Worm (Caenorhabditis elegans) whole organism, late embryonic: Measurements from ENCODE around the gene unc-26.
A peak's percentile ranks its signal among the peaks of the same experiment; 100 is the strongest.

ENCODE experiments used
- C38D4.7 ChIP-seq: fragments of 200-800 bp; sonication (Bioruptor generic); optimal IDR thresholded peaks from 2 replicates; lab custom pipeline; 2018; ENCODE audit warnings: mild to moderate bottlenecking, missing genetic modification characterization, moderate library complexity, missing compliant biosample characterization
- K09A11.1 ChIP-seq: sonication (generic microtip); optimal IDR thresholded peaks from 2 replicates; lab custom pipeline; 2017; ENCODE audit warnings: antibody characterized with exemption, mild to moderate bottlenecking, missing genetic modification characterization, missing compliant biosample characterization; ENCODE audit not compliant: insufficient read depth
- T23F11.4 ChIP-seq: fragments of 200-800 bp; sonication (Bioruptor generic); optimal IDR thresholded peaks from 2 replicates; lab custom pipeline; 2018; ENCODE audit warnings: mild to moderate bottlenecking, missing genetic modification characterization, missing compliant biosample characterization
- ama-1 ChIP-seq: fragments of 150-350 bp; optimal IDR thresholded peaks from 2 replicates; lab custom pipeline; 2014
- ceh-19 ChIP-seq: fragments of 200-800 bp; sonication (Bioruptor generic); optimal IDR thresholded peaks from 2 replicates; lab custom pipeline; 2018; ENCODE audit warnings: mild to moderate bottlenecking, missing genetic modification characterization, missing compliant biosample characterization
- ceh-2 ChIP-seq: sonication (generic microtip); optimal IDR thresholded peaks from 2 replicates; lab custom pipeline; 2016; ENCODE audit warnings: missing genotype, missing genetic modification characterization, missing compliant biosample characterization
- ceh-22 ChIP-seq: sonication (generic microtip); optimal IDR thresholded peaks from 2 replicates; lab custom pipeline; 2017; ENCODE audit warnings: missing biosample characterization, missing genetic modification characterization
- ceh-24 ChIP-seq: sonication (generic microtip); optimal IDR thresholded peaks from 2 replicates; lab custom pipeline; 2016; ENCODE audit warnings: mild to moderate bottlenecking, missing genetic modification characterization, missing compliant biosample characterization
- ceh-30 ChIP-seq: fragments of 150-350 bp; optimal IDR thresholded peaks from 2 replicates; lab custom pipeline; 2014; ENCODE audit warnings: missing biosample characterization, missing genetic modification characterization
- ceh-31 ChIP-seq: sonication (generic microtip); optimal IDR thresholded peaks from 2 replicates; lab custom pipeline; 2016; ENCODE audit warnings: missing genetic modification characterization, missing compliant biosample characterization
- ceh-34 ChIP-seq: sonication (generic microtip); optimal IDR thresholded peaks from 2 replicates; lab custom pipeline; 2016; ENCODE audit warnings: mild to moderate bottlenecking, missing genetic modification characterization, missing compliant biosample characterization
- ceh-48 ChIP-seq: sonication (generic microtip); optimal IDR thresholded peaks from 2 replicates; lab custom pipeline; 2016; ENCODE audit warnings: missing genetic modification characterization, inconsistent platforms, missing compliant biosample characterization
- ceh-6 ChIP-seq: fragments of 200-800 bp; sonication (Bioruptor generic); optimal IDR thresholded peaks from 2 replicates; lab custom pipeline; 2018; ENCODE audit warnings: mild to moderate bottlenecking, missing genetic modification characterization, missing compliant biosample characterization
- ceh-9 ChIP-seq: sonication (generic microtip); optimal IDR thresholded peaks from 2 replicates; lab custom pipeline; 2016; ENCODE audit warnings: mild to moderate bottlenecking, missing genetic modification characterization, inconsistent platforms, missing compliant biosample characterization
- che-1 ChIP-seq: sonication (generic microtip); optimal IDR thresholded peaks from 2 replicates; lab custom pipeline; 2016; ENCODE audit warnings: mild to moderate bottlenecking, missing genetic modification characterization, missing compliant biosample characterization
- dmd-4 ChIP-seq: sonication (generic microtip); optimal IDR thresholded peaks from 2 replicates; lab custom pipeline; 2016; ENCODE audit warnings: borderline replicate concordance, missing genetic modification characterization, missing compliant biosample characterization
- dve-1 ChIP-seq: sonication (generic microtip); optimal IDR thresholded peaks from 2 replicates; lab custom pipeline; 2017; ENCODE audit warnings: antibody characterized with exemption, mild to moderate bottlenecking, missing genetic modification characterization, missing compliant biosample characterization
- elt-2 ChIP-seq: sonication (generic microtip); optimal IDR thresholded peaks from 2 replicates; lab custom pipeline; 2016; ENCODE audit warnings: missing genetic modification reagents, missing genetic modification characterization, missing compliant biosample characterization
- eyg-1 ChIP-seq: sonication (generic microtip); optimal IDR thresholded peaks from 2 replicates; lab custom pipeline; 2016; ENCODE audit warnings: missing genotype, missing genetic modification characterization, missing compliant biosample characterization
- fax-1 ChIP-seq: sonication (generic microtip); optimal IDR thresholded peaks from 2 replicates; lab custom pipeline; 2016; ENCODE audit warnings: missing genotype, missing genetic modification characterization, missing compliant biosample characterization
- fkh-10 ChIP-seq: fragments of 150-350 bp; optimal IDR thresholded peaks from 2 replicates; lab custom pipeline; 2014; ENCODE audit warnings: missing biosample characterization, missing genetic modification reagents, missing genetic modification characterization
- gmeb-2 ChIP-seq: sonication (generic microtip); optimal IDR thresholded peaks from 2 replicates; lab custom pipeline; 2016; ENCODE audit warnings: missing genetic modification characterization, inconsistent platforms, missing compliant biosample characterization
- hlh-13 ChIP-seq: fragments of 200-800 bp; sonication (Bioruptor generic); optimal IDR thresholded peaks from 2 replicates; lab custom pipeline; 2018; ENCODE audit warnings: mild to moderate bottlenecking, missing genetic modification characterization, missing compliant biosample characterization
- lim-6 ChIP-seq: sonication (generic microtip); optimal IDR thresholded peaks from 2 replicates; lab custom pipeline; 2016; ENCODE audit warnings: missing genetic modification characterization, missing compliant biosample characterization
- madf-2 ChIP-seq: sonication (generic microtip); optimal IDR thresholded peaks from 2 replicates; lab custom pipeline; 2017; ENCODE audit warnings: missing genetic modification characterization, missing compliant biosample characterization
- nfya-1 ChIP-seq: sonication (generic microtip); optimal IDR thresholded peaks from 2 replicates; lab custom pipeline; 2017; ENCODE audit warnings: missing genetic modification characterization, mild to moderate bottlenecking, missing compliant biosample characterization, antibody characterized with exemption, moderate library complexity
- nhr-232 ChIP-seq: sonication (generic microtip); optimal IDR thresholded peaks from 2 replicates; lab custom pipeline; 2016; ENCODE audit warnings: missing genetic modification characterization, missing compliant biosample characterization
- npax-4 ChIP-seq: sonication (generic microtip); optimal IDR thresholded peaks from 2 replicates; lab custom pipeline; 2016; ENCODE audit warnings: missing genetic modification characterization, missing compliant biosample characterization
- odd-2 ChIP-seq: sonication (generic microtip); optimal IDR thresholded peaks from 2 replicates; lab custom pipeline; 2017; ENCODE audit warnings: antibody characterized with exemption, mild to moderate bottlenecking, missing genetic modification characterization, missing compliant biosample characterization
- pag-3 ChIP-seq: sonication (generic microtip); optimal IDR thresholded peaks from 2 replicates; lab custom pipeline; 2016; ENCODE audit warnings: missing compliant biosample characterization, missing genetic modification characterization, borderline replicate concordance
- pax-1 ChIP-seq: fragments of 150-350 bp; optimal IDR thresholded peaks from 2 replicates; lab custom pipeline; 2014; ENCODE audit warnings: missing biosample characterization, missing genetic modification characterization
- rnt-1 ChIP-seq: sonication (generic microtip); optimal IDR thresholded peaks from 2 replicates; lab custom pipeline; 2016; ENCODE audit warnings: missing genetic modification characterization, missing compliant biosample characterization
- sdc-2 ChIP-seq: sonication (generic microtip); optimal IDR thresholded peaks from 2 replicates; lab custom pipeline; 2016; ENCODE audit warnings: missing genotype, missing genetic modification characterization, missing compliant biosample characterization
- syd-9 ChIP-seq: sonication (generic microtip); optimal IDR thresholded peaks from 2 replicates; lab custom pipeline; 2016; ENCODE audit warnings: mild to moderate bottlenecking, missing genetic modification characterization, moderate library complexity, missing compliant biosample characterization
- tbx-2 ChIP-seq: sonication (generic microtip); optimal IDR thresholded peaks from 2 replicates; lab custom pipeline; 2016; ENCODE audit warnings: missing genetic modification characterization, missing compliant biosample characterization
- unc-3 ChIP-seq, 2 experiments: fragments of 200-800 bp in 1 of 2; sonication (Bioruptor generic) in 1 of 2; sonication (generic microtip) in 1 of 2; conservative IDR thresholded peaks in 1 of 2; optimal IDR thresholded peaks in 1 of 2; 2 replicates each; pipeline versions ENCODE4 v1.3.6 to Lab custom; 2016 to 2022; ENCODE audit warnings: missing compliant biosample characterization in 2 of 2, missing genetic modification characterization in 2 of 2, missing genetic modification reagents in 1 of 2
- unc-42 ChIP-seq: sonication (generic microtip); optimal IDR thresholded peaks from 2 replicates; lab custom pipeline; 2016; ENCODE audit warnings: missing genotype, missing genetic modification characterization, missing compliant biosample characterization
- unc-55 ChIP-seq: sonication (generic microtip); optimal IDR thresholded peaks from 2 replicates; lab custom pipeline; 2017; ENCODE audit warnings: missing biosample characterization, missing genetic modification reagents, missing genetic modification characterization
- unc-86 ChIP-seq: sonication (generic microtip); optimal IDR thresholded peaks from 2 replicates; lab custom pipeline; 2016; ENCODE audit warnings: missing genetic modification characterization, missing compliant biosample characterization

unc-26 gene

DNA sequence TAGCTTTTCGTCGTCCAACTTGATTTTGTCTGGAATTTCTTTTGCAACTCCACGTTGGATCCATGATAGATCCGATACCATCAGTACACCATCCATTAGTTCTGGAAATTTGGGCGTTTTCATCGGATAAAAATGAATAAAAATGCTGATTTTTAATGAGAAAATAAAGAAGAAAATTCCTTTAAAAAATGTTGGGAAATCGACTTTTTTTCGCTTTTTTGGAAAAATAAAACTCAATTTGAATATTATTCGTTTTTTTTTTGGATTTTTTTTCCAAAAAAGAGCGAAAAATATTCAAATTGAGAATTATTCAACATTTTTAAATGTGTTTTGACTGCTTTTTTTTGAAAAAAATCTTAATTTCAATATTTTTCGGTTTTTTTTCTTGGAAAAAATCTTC lies 35.8 kb downstream of the unc-26 start, which contains the start of gene pwp-1:
Gene pwp-1, minus strand, starts transcription at position 101 of the 400 bp plus-strand sequence.
- TF ChIP-seq eyg-1 (tag; lab: Kevin White, UChicago) (no peak), nhr-232 (tag; lab: Kevin White, UChicago) (no peak), nfya-1 (tag; lab: Kevin White, UChicago) (no peak), T23F11.4 (no peak), ceh-19 (GFP tag; lab: Kevin White, UChicago) (no peak), unc-55 (GFP tag; lab: Kevin White, UChicago) (no peak), tbx-2 (tag; lab: Kevin White, UChicago) (no peak), npax-4 (no peak), K09A11.1 (tag; lab: Kevin White, UChicago) (no peak), dmd-4 (tag; lab: Kevin White, UChicago) (no peak), C38D4.7 (GFP tag; lab: Kevin White, UChicago) (no peak), ceh-9 (tag; lab: Kevin White, UChicago) (no peak), ceh-24 (tag; lab: Kevin White, UChicago) (no peak), syd-9 (no peak)

DNA sequence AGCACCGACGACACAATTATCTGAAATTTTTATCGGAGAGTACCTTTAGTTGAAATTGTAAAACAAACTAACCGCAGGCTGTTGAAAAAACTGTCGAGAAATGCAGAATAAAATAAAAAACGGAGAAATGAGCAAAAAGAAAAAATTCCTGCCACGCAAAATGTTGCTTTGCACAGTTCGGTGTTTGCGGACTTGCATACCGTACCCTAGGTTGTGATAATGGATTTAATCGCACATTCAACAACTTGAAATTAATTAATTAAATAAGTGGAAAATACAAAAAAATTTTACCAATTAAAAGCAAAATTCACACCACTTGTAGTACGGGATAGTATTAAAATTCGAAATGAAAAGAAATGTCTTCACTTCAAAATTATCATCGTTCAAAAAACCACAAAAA lies 40.9 kb downstream of the unc-26 start:
- no peak for TF ChIP-seq ceh-34 (tag; lab: Kevin White, UChicago)
- no peak for TF ChIP-seq pag-3 (tag; lab: Kevin White, UChicago)
- TF ChIP-seq unc-42: peak; percentile 77
- no peak for TF ChIP-seq ceh-48 (tag; lab: Kevin White, UChicago)
- no peak for TF ChIP-seq ceh-6
- no peak for TF ChIP-seq hlh-13 (GFP tag; lab: Kevin White, UChicago)
- TF ChIP-seq elt-2 (tag; lab: Kevin White, UChicago): no peak
- TF ChIP-seq dve-1 (tag; lab: Kevin White, UChicago): no peak
- no peak for TF ChIP-seq unc-3 (GFP tag; conservative IDR thresholded peaks at IDR 0.05; lab: Robert Waterston, UW)
- no peak for TF ChIP-seq unc-3 (tag; optimal IDR thresholded peaks at IDR 0.05; lab: Kevin White, UChicago)
- peak; percentile 47 for TF ChIP-seq nfya-1 (tag; lab: Kevin White, UChicago)

DNA sequence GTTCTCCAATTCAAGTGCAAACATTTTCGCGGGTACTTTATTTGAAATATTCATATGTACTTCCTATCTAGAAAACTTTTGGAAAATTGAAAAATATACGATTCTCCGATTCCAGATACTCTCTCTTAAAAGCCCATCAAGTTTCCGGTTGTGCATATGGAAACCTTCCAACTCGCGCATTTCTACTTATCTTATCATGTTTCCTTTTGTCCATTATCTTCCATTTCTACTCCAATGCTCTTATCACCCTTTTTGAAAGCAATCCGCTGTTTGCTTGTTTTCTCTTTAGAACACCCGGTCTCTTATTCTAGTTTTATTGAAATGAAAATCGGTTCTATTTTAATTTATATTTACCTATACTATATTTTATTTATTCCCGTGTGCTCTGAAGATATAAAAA lies 50.7 kb downstream of the unc-26 start, which contains the start of gene C48D1.5:
Gene C48D1.5, plus strand, starts transcription at position 301 of the 400 bp plus-strand sequence.
- TF ChIP-seq ceh-30 (tag; lab: Kevin White, UChicago): no peak
- no peak for TF ChIP-seq ceh-31 (tag; lab: Kevin White, UChicago)
- TF ChIP-seq elt-2 (tag; lab: Kevin White, UChicago): peak; percentile 88
- no peak for TF ChIP-seq sdc-2 (tag; lab: Kevin White, UChicago)

DNA sequence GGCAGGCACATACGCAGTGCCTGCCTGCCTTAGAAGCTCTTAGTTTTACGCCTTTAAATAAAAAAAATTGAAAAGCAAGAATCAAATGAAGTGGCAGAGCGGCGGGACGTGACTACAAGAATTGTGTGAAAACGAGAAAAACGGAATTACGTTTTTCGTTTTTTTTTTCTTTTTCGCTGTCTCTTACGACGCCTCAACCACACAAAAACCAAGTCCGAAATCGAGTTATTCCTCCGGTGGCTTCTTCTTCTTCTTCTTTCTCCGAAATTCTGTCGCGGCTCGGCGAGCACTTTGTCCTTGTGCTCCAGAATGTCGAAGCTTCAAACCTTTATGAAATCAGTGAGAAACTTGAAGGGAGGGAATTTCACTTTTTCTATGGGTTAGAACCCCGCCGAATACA lies 51.7 kb downstream of the unc-26 start:
- peak; percentile 75 for TF ChIP-seq unc-42
- TF ChIP-seq pag-3 (tag; lab: Kevin White, UChicago): no peak

DNA sequence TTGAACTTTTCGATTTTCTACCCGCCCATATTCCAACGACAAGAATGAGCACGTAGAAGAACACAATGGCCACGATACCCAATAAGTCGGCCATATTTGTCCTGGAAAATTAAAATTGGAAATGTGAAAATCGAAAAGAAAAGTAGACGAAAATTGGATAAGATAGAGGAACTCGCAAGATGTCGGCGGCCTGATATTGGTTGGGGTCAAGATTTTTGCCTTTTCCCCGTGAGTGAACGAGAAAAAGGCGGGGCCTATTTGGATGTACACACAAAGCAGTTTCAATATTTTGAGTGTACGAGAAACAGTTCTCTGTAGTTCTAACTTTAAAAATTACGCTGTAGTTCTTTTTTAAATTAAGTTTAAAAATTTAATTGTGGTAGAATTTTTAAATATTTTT lies 57.9 kb downstream of the unc-26 start, which contains the start of gene cho-1:
Gene cho-1, minus strand, starts transcription at position 101 of the 400 bp plus-strand sequence.
- no peak for TF ChIP-seq lim-6 (tag; lab: Kevin White, UChicago)
- TF ChIP-seq ama-1 (lab: Kevin White, UChicago): no peak
- TF ChIP-seq gmeb-2 (tag; lab: Kevin White, UChicago): no peak
- no peak for TF ChIP-seq fax-1
- no peak for TF ChIP-seq nfya-1 (tag; lab: Kevin White, UChicago)
- TF ChIP-seq odd-2: no peak
- no peak for TF ChIP-seq fkh-10 (GFP tag; lab: Kevin White, UChicago)
- no peak for TF ChIP-seq madf-2
- TF ChIP-seq unc-3 (GFP tag; conservative IDR thresholded peaks at IDR 0.05; lab: Robert Waterston, UW): no peak
- no peak for TF ChIP-seq unc-3 (tag; optimal IDR thresholded peaks at IDR 0.05; lab: Kevin White, UChicago)
- TF ChIP-seq ceh-2: no peak
- TF ChIP-seq unc-42: no peak
- no peak for TF ChIP-seq ceh-34 (tag; lab: Kevin White, UChicago)
- TF ChIP-seq rnt-1 (tag; lab: Kevin White, UChicago): no peak
- no peak for TF ChIP-seq unc-86 (tag; lab: Kevin White, UChicago)
- no peak for TF ChIP-seq pax-1
- TF ChIP-seq ceh-22 (tag; lab: Kevin White, UChicago): no peak
- TF ChIP-seq che-1 (tag; lab: Kevin White, UChicago): no peak
